In genomic region chrV:11889115-11889935, ce11 we compare ENCODE assay signal across 1 worm cellular context.
TF ChIP-seq lines count a peak whose summit lies in the region.

No protein-coding gene starts in this region.

TF ChIP-seq in whole organism, L1 larva, 84 proteins besides CTCF, POLR2A, EP300 and RAD21 (continued from another document):
- TF ChIP-seq efl-1 (optimal IDR thresholded peaks at IDR 0.05; lab: Kevin White, UChicago) (peak in 1 of 2 experiments; percentile 18), efl-1 (GFP tag; optimal IDR thresholded peaks at IDR 0.05 in 1 of 2; lab: Kevin White, UChicago) (peak in 1 of 2 experiments; percentile 93), dpl-1 (GFP tag; optimal IDR thresholded peaks at IDR 0.05; lab: Kevin White, UChicago) (peak; percentile 12 to 37 (median 16))
TF ChIP-seq in whole organism, L1 larva: peak in this region for 25.
